Fruit fly (Drosophila melanogaster): ENCODE data around the gene Prosalpha4.
A peak's percentile ranks its signal among the peaks of the same experiment; 100 is the strongest.

Gene Prosalpha4

DNA sequence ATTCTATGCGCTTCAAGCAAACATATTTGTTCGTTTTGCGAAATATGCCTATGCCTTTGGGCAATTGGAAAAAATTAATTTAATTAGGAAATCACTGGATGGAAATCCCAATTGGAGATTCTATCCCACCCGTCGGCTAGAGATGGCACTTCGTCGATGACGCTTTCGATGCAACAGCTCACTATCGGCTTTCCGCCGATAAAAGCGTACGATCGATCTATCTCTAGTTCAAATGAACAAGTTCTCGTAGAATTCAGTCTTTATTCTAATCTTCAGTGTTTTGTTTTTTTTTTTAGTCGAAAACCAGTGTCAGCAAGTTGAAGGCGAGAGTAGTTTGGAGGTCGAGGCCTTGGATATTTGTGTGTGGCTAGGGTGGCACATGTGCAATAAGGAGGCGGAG is 47.0 kb downstream of the Prosalpha4 start, which contains the start of the genes CG9917 and CG32579 (continued):
- no peak for TF ChIP-seq CG10366 (GFP tag; IDR thresholded peaks at IDR 0.05)
- no peak for TF ChIP-seq so (GFP tag; IDR thresholded peaks at IDR 0.05)
- no peak for TF ChIP-seq Eip74EF (GFP tag; optimal IDR thresholded peaks at IDR 0.05)
- TF ChIP-seq gro (GFP tag; optimal IDR thresholded peaks at IDR 0.05) = no peak
- no peak for TF ChIP-seq CG6654 (GFP tag; optimal IDR thresholded peaks at IDR 0.05)
- no peak for TF ChIP-seq lola (GFP tag; optimal IDR thresholded peaks at IDR 0.05)
- TF ChIP-seq CG18619 (GFP tag; optimal IDR thresholded peaks at IDR 0.05) = no peak
- TF ChIP-seq Dp (GFP tag; optimal IDR thresholded peaks at IDR 0.05) = peak; percentile 62
- TF ChIP-seq CG9932 (GFP tag; IDR thresholded peaks at IDR 0.05) = no peak; the same call in 1 of the 2 replicates
- TF ChIP-seq cas (GFP tag; IDR thresholded peaks at IDR 0.05) = no peak
- TF ChIP-seq grn (GFP tag; optimal IDR thresholded peaks at IDR 0.05) = peak; percentile 7
- no peak for TF ChIP-seq ab (GFP tag; optimal IDR thresholded peaks at IDR 0.05)
- TF ChIP-seq gfzf (GFP tag; optimal IDR thresholded peaks at IDR 0.05) = no peak
- TF ChIP-seq CG9609 (GFP tag; optimal IDR thresholded peaks at IDR 0.05) = no peak
- TF ChIP-seq CG10274 (GFP tag; optimal IDR thresholded peaks at IDR 0.05) = no peak
- TF ChIP-seq grau (tag; optimal IDR thresholded peaks at IDR 0.05) = no peak
- TF ChIP-seq stc (GFP tag; IDR thresholded peaks at IDR 0.05) = no peak
- TF ChIP-seq Poxn (GFP tag; IDR thresholded peaks at IDR 0.05) = no peak
- no peak for TF ChIP-seq Mad (GFP tag; optimal IDR thresholded peaks at IDR 0.05)
- no peak for TF ChIP-seq CG13296 (GFP tag; optimal IDR thresholded peaks at IDR 0.05)
- TF ChIP-seq CG18262 (tag; optimal IDR thresholded peaks at IDR 0.05) = no peak
- TF ChIP-seq CG18011 (GFP tag; optimal IDR thresholded peaks at IDR 0.05) = no peak
- TF ChIP-seq CG1832 (GFP tag; optimal IDR thresholded peaks at IDR 0.05) = no peak
- no peak for TF ChIP-seq CG15601 (tag; optimal IDR thresholded peaks at IDR 0.05)
- TF ChIP-seq p53 (GFP tag; optimal IDR thresholded peaks at IDR 0.05) = no peak
- TF ChIP-seq sug (tag; optimal IDR thresholded peaks at IDR 0.05) = peak; percentile 7
- TF ChIP-seq CG14014 (GFP tag; IDR thresholded peaks at IDR 0.05) = no peak
- peak; percentile 96 for TF ChIP-seq CG2116 (GFP tag; optimal IDR thresholded peaks at IDR 0.05)
- no peak for TF ChIP-seq ATbp (GFP tag; optimal IDR thresholded peaks at IDR 0.05)
- TF ChIP-seq BtbVII (GFP tag; optimal IDR thresholded peaks at IDR 0.05) = no peak
- TF ChIP-seq dm (GFP tag; optimal IDR thresholded peaks at IDR 0.05) = no peak
- TF ChIP-seq CG12744 (GFP tag; optimal IDR thresholded peaks at IDR 0.05) = no peak
- TF ChIP-seq lab (GFP tag; optimal IDR thresholded peaks at IDR 0.05) = no peak
- TF ChIP-seq pb (GFP tag; optimal IDR thresholded peaks at IDR 0.05) = no peak
- TF ChIP-seq CG11247 (GFP tag; IDR thresholded peaks at IDR 0.05) = no peak
- TF ChIP-seq zen2 (GFP tag; IDR thresholded peaks at IDR 0.05; ENCODE audit: partially characterized antibody) = peak; percentile 73; the same call in 2 of the 3 replicates
- no peak for TF ChIP-seq CG4282 (GFP tag; optimal IDR thresholded peaks at IDR 0.05)
- TF ChIP-seq D19B (GFP tag; optimal IDR thresholded peaks at IDR 0.05) = no peak
- no peak for TF ChIP-seq ranshi (GFP tag; IDR thresholded peaks at IDR 0.05)
- TF ChIP-seq knrl (GFP tag; IDR thresholded peaks at IDR 0.05; ENCODE audit: partially characterized antibody) = peak; percentile 76
- no peak for TF ChIP-seq CG3838 (GFP tag; optimal IDR thresholded peaks at IDR 0.05)
- no peak for TF ChIP-seq NK7.1 (GFP tag; optimal IDR thresholded peaks at IDR 0.05)
- no peak for TF ChIP-seq pan (optimal IDR thresholded peaks at IDR 0.05)
- no peak for TF ChIP-seq pan (GFP tag; optimal IDR thresholded peaks at IDR 0.05 in 1 of 2, IDR thresholded peaks at IDR 0.05 in 1 of 2)
- TF ChIP-seq dati (GFP tag; IDR thresholded peaks at IDR 0.05) = no peak
- no peak for TF ChIP-seq CG8089 (GFP tag; optimal IDR thresholded peaks at IDR 0.05)
- 0 out of 2 replicates have a peak, but pooled peaks have one; percentile 19 for TF ChIP-seq CG3847 (GFP tag; IDR thresholded peaks at IDR 0.05)
- TF ChIP-seq H2.0 (GFP tag; IDR thresholded peaks at IDR 0.05) = no peak
- no peak for TF ChIP-seq CG3281 (GFP tag; optimal IDR thresholded peaks at IDR 0.05)
- TF ChIP-seq bigmax (GFP tag; optimal IDR thresholded peaks at IDR 0.05) = no peak
- no peak for TF ChIP-seq CG14965 (GFP tag; optimal IDR thresholded peaks at IDR 0.05; ENCODE audit: borderline replicate concordance)
